Fruit fly (Drosophila melanogaster): ENCODE results near the gene cDIP.

The cDIP gene

DNA sequence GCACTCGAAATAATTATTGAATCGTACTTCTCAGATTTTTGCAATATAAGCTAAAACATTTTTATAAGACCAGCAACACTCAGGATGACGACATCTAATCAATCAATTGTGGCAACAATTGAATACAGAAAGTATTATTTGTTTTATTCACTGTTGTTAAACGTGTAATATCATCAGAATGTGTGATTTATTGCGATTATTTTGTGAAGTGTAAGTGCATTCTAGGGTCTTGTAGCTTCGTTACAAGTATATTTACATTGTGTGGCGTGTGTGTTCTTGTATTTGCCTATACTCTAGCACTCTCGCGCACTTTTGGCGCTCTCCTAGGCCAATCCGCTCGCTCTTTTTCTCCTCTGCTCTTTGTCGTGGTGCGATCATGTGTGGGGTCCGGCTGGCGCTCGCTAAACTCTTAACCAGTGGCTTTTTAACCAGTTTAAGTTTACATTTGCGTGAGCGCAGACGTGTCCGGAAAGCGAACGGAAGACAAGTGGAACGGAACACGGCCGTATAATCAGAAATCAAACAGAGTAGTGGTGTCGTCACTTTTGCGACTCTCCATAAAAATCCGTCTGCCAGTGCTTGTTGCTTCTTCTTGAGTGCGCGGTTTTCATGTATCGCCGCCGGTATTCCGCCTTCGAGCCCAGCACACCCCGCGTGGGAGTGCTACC lies 43.7 kb upstream of the cDIP start (continued):
- peak; percentile 84 for TF ChIP-seq lab (GFP tag; optimal IDR thresholded peaks at IDR 0.05)
- TF ChIP-seq otp (GFP tag; IDR thresholded peaks at IDR 0.05): no peak; the same call in 2 of the 3 replicates
- TF ChIP-seq gcm2 (GFP tag; optimal IDR thresholded peaks at IDR 0.05): peak; percentile 83
- peak; percentile 93; the same call in 2 of the 4 replicates for TF ChIP-seq chinmo (GFP tag; IDR thresholded peaks at IDR 0.05; ENCODE audit: partially characterized antibody)
- TF ChIP-seq Poxn (GFP tag; IDR thresholded peaks at IDR 0.05): no peak
- peak; percentile 84 for TF ChIP-seq CG5245 (GFP tag; optimal IDR thresholded peaks at IDR 0.05)
- TF ChIP-seq dpn (GFP tag; optimal IDR thresholded peaks at IDR 0.05): peak; percentile 79 to 88
- TF ChIP-seq disco-r (GFP tag; optimal IDR thresholded peaks at IDR 0.05): peak; percentile 74
- peak; percentile 79 for TF ChIP-seq CG12769 (tag; optimal IDR thresholded peaks at IDR 0.05)
- TF ChIP-seq CG1529 (GFP tag; optimal IDR thresholded peaks at IDR 0.05): peak; percentile 91
- peak; percentile 55 for TF ChIP-seq CG7786 (GFP tag; optimal IDR thresholded peaks at IDR 0.05)
- TF ChIP-seq Ptx1 (GFP tag; IDR thresholded peaks at IDR 0.05): peak; percentile 89
- peak; percentile 55 for TF ChIP-seq CG11723 (GFP tag; optimal IDR thresholded peaks at IDR 0.05)
- TF ChIP-seq Hand (GFP tag; optimal IDR thresholded peaks at IDR 0.05): peak; percentile 45
- peak; percentile 65 for TF ChIP-seq Jarid2 (GFP tag; optimal IDR thresholded peaks at IDR 0.05)
- peak; percentile 37 for TF ChIP-seq Sry-δ (GFP tag; optimal IDR thresholded peaks at IDR 0.05)
- peak; percentile 70 for TF ChIP-seq CG12236 (GFP tag; optimal IDR thresholded peaks at IDR 0.05)
- no peak for TF ChIP-seq Kr (GFP tag; optimal IDR thresholded peaks at IDR 0.05)
- peak; percentile 60; the same call in 2 of the 3 replicates for TF ChIP-seq zen2 (GFP tag; IDR thresholded peaks at IDR 0.05; ENCODE audit: partially characterized antibody)
- peak; percentile 92 for TF ChIP-seq fd96Cb (tag; optimal IDR thresholded peaks at IDR 0.05)
- peak; percentile 53 for TF ChIP-seq CG14441 (GFP tag; IDR thresholded peaks at IDR 0.05)
- peak; percentile 93 for TF ChIP-seq CG10979 (tag; optimal IDR thresholded peaks at IDR 0.05)
- peak; percentile 81 to 92 for TF ChIP-seq Trl (optimal IDR thresholded peaks at IDR 0.05)
- TF ChIP-seq Trl (GFP tag; optimal IDR thresholded peaks at IDR 0.05): peak; percentile 35
- no peak for TF ChIP-seq abd-A (tag; optimal IDR thresholded peaks at IDR 0.05)
- peak; percentile 24; the same call in 1 of the 2 replicates for TF ChIP-seq sim (GFP tag; IDR thresholded peaks at IDR 0.05)
- TF ChIP-seq CG3726 (GFP tag; IDR thresholded peaks at IDR 0.05): peak; percentile 55; the same call in 1 of the 3 replicates
- peak; percentile 70 for TF ChIP-seq wek (GFP tag; optimal IDR thresholded peaks at IDR 0.05)
- TF ChIP-seq CG12155 (GFP tag; optimal IDR thresholded peaks at IDR 0.05): peak; percentile 53
- TF ChIP-seq CG6813 (GFP tag; optimal IDR thresholded peaks at IDR 0.05): peak; percentile 76
- peak; percentile 25 for TF ChIP-seq emc (GFP tag; optimal IDR thresholded peaks at IDR 0.05)
- TF ChIP-seq wdn (GFP tag; IDR thresholded peaks at IDR 0.05): no peak
- no peak for TF ChIP-seq mld (GFP tag; IDR thresholded peaks at IDR 0.05; ENCODE audit: partially characterized antibody)
- TF ChIP-seq HmgD (GFP tag; optimal IDR thresholded peaks at IDR 0.05): no peak
- TF ChIP-seq kni (GFP tag; optimal IDR thresholded peaks at IDR 0.05): peak; percentile 35
- peak; percentile 42 for TF ChIP-seq CTCF (GFP tag; optimal IDR thresholded peaks at IDR 0.05)
- TF ChIP-seq Ada2b (GFP tag; IDR thresholded peaks at IDR 0.05): peak; percentile 85
- TF ChIP-seq rib (GFP tag; IDR thresholded peaks at IDR 0.05): peak; percentile 48; the same call in 1 of the 2 replicates
- peak; percentile 78 for TF ChIP-seq CG9727 (GFP tag; optimal IDR thresholded peaks at IDR 0.05)
- TF ChIP-seq Dbx (GFP tag; IDR thresholded peaks at IDR 0.05): no peak
- TF ChIP-seq crol (GFP tag; IDR thresholded peaks at IDR 0.05): peak; percentile 47; the same call in 1 of the 2 replicates
- no peak for TF ChIP-seq CG6175 (GFP tag; IDR thresholded peaks at IDR 0.05)
- TF ChIP-seq CG8478 (optimal IDR thresholded peaks at IDR 0.05): no peak
- no peak for TF ChIP-seq NFAT (GFP tag; IDR thresholded peaks at IDR 0.05)
- peak in 1 of 2 experiments; percentile 98 for TF ChIP-seq eve (GFP tag; optimal IDR thresholded peaks at IDR 0.05)
- peak; percentile 52 for TF ChIP-seq ab (GFP tag; optimal IDR thresholded peaks at IDR 0.05)
- peak; percentile 51 for TF ChIP-seq CG3065 (GFP tag; optimal IDR thresholded peaks at IDR 0.05)
- peak; percentile 88 for TF ChIP-seq CG15601 (tag; optimal IDR thresholded peaks at IDR 0.05)
- TF ChIP-seq gt (GFP tag; IDR thresholded peaks at IDR 0.05): peak; percentile 68; the same call in 1 of the 2 replicates
- TF ChIP-seq CG9876 (GFP tag; optimal IDR thresholded peaks at IDR 0.05): peak; percentile 51
- peak; percentile 75 for TF ChIP-seq Mes4 (GFP tag; optimal IDR thresholded peaks at IDR 0.05)

All from whole organism, embryonic.